Worm (Caenorhabditis elegans) whole organism, late embryonic: Measurements from ENCODE around the gene C16C10.1.
A peak's percentile ranks its signal among the peaks of the same experiment; 100 is the strongest.

ENCODE experiments used
- C38D4.7 ChIP-seq: fragments of 200-800 bp; sonication (Bioruptor generic); optimal IDR thresholded peaks from 2 replicates; lab custom pipeline; 2018; ENCODE audit warnings: mild to moderate bottlenecking, missing genetic modification characterization, moderate library complexity, missing compliant biosample characterization
- Y22D7AL.16 ChIP-seq: sonication (generic microtip); optimal IDR thresholded peaks from 2 replicates; lab custom pipeline; 2016; ENCODE audit warnings: missing genetic modification characterization, missing compliant biosample characterization
- ahr-1 ChIP-seq: sonication (generic microtip); optimal IDR thresholded peaks from 2 replicates; lab custom pipeline; 2016; ENCODE audit warnings: missing genetic modification characterization, missing compliant biosample characterization
- ceh-2 ChIP-seq: sonication (generic microtip); optimal IDR thresholded peaks from 2 replicates; lab custom pipeline; 2016; ENCODE audit warnings: missing genotype, missing genetic modification characterization, missing compliant biosample characterization
- ceh-22 ChIP-seq: sonication (generic microtip); optimal IDR thresholded peaks from 2 replicates; lab custom pipeline; 2017; ENCODE audit warnings: missing biosample characterization, missing genetic modification characterization
- ceh-30 ChIP-seq: fragments of 150-350 bp; optimal IDR thresholded peaks from 2 replicates; lab custom pipeline; 2014; ENCODE audit warnings: missing biosample characterization, missing genetic modification characterization
- ceh-31 ChIP-seq: sonication (generic microtip); optimal IDR thresholded peaks from 2 replicates; lab custom pipeline; 2016; ENCODE audit warnings: missing genetic modification characterization, missing compliant biosample characterization
- ceh-48 ChIP-seq: sonication (generic microtip); optimal IDR thresholded peaks from 2 replicates; lab custom pipeline; 2016; ENCODE audit warnings: missing genetic modification characterization, inconsistent platforms, missing compliant biosample characterization
- ceh-6 ChIP-seq: fragments of 200-800 bp; sonication (Bioruptor generic); optimal IDR thresholded peaks from 2 replicates; lab custom pipeline; 2018; ENCODE audit warnings: mild to moderate bottlenecking, missing genetic modification characterization, missing compliant biosample characterization
- ceh-9 ChIP-seq: sonication (generic microtip); optimal IDR thresholded peaks from 2 replicates; lab custom pipeline; 2016; ENCODE audit warnings: mild to moderate bottlenecking, missing genetic modification characterization, inconsistent platforms, missing compliant biosample characterization
- che-1 ChIP-seq: sonication (generic microtip); optimal IDR thresholded peaks from 2 replicates; lab custom pipeline; 2016; ENCODE audit warnings: mild to moderate bottlenecking, missing genetic modification characterization, missing compliant biosample characterization
- eyg-1 ChIP-seq: sonication (generic microtip); optimal IDR thresholded peaks from 2 replicates; lab custom pipeline; 2016; ENCODE audit warnings: missing genotype, missing genetic modification characterization, missing compliant biosample characterization
- fax-1 ChIP-seq: sonication (generic microtip); optimal IDR thresholded peaks from 2 replicates; lab custom pipeline; 2016; ENCODE audit warnings: missing genotype, missing genetic modification characterization, missing compliant biosample characterization
- fkh-10 ChIP-seq: fragments of 150-350 bp; optimal IDR thresholded peaks from 2 replicates; lab custom pipeline; 2014; ENCODE audit warnings: missing biosample characterization, missing genetic modification reagents, missing genetic modification characterization
- hlh-30 ChIP-seq: sonication (generic microtip); optimal IDR thresholded peaks from 2 replicates; lab custom pipeline; 2017; ENCODE audit warnings: antibody characterized with exemption, missing genetic modification characterization, missing compliant biosample characterization; ENCODE audit not compliant: insufficient read depth
- hlh-6 ChIP-seq: sonication (generic microtip); optimal IDR thresholded peaks from 2 replicates; lab custom pipeline; 2016; ENCODE audit warnings: missing genotype, missing genetic modification characterization, missing compliant biosample characterization
- lin-11 ChIP-seq: fragments of 200-800 bp; sonication (Bioruptor generic); optimal IDR thresholded peaks from 2 replicates; lab custom pipeline; 2018; ENCODE audit warnings: mild to moderate bottlenecking, missing genetic modification characterization, missing compliant biosample characterization
- madf-2 ChIP-seq: sonication (generic microtip); optimal IDR thresholded peaks from 2 replicates; lab custom pipeline; 2017; ENCODE audit warnings: missing genetic modification characterization, missing compliant biosample characterization
- mec-3 ChIP-seq: sonication (generic microtip); optimal IDR thresholded peaks from 2 replicates; lab custom pipeline; 2016; ENCODE audit warnings: borderline replicate concordance, missing genetic modification characterization, missing compliant biosample characterization
- nfya-1 ChIP-seq: sonication (generic microtip); optimal IDR thresholded peaks from 2 replicates; lab custom pipeline; 2017; ENCODE audit warnings: missing genetic modification characterization, mild to moderate bottlenecking, missing compliant biosample characterization, antibody characterized with exemption, moderate library complexity
- nhr-232 ChIP-seq: sonication (generic microtip); optimal IDR thresholded peaks from 2 replicates; lab custom pipeline; 2016; ENCODE audit warnings: missing genetic modification characterization, missing compliant biosample characterization
- npax-4 ChIP-seq: sonication (generic microtip); optimal IDR thresholded peaks from 2 replicates; lab custom pipeline; 2016; ENCODE audit warnings: missing genetic modification characterization, missing compliant biosample characterization
- pax-1 ChIP-seq: fragments of 150-350 bp; optimal IDR thresholded peaks from 2 replicates; lab custom pipeline; 2014; ENCODE audit warnings: missing biosample characterization, missing genetic modification characterization
- pha-2 ChIP-seq: sonication (generic microtip); optimal IDR thresholded peaks from 2 replicates; lab custom pipeline; 2017; ENCODE audit warnings: mild to moderate bottlenecking, missing genetic modification characterization, missing compliant biosample characterization
- sdc-2 ChIP-seq: sonication (generic microtip); optimal IDR thresholded peaks from 2 replicates; lab custom pipeline; 2016; ENCODE audit warnings: missing genotype, missing genetic modification characterization, missing compliant biosample characterization
- sox-4 ChIP-seq: sonication (generic microtip); optimal IDR thresholded peaks from 2 replicates; lab custom pipeline; 2017; ENCODE audit warnings: mild to moderate bottlenecking, missing genetic modification characterization, inconsistent platforms, missing compliant biosample characterization
- syd-9 ChIP-seq: sonication (generic microtip); optimal IDR thresholded peaks from 2 replicates; lab custom pipeline; 2016; ENCODE audit warnings: mild to moderate bottlenecking, missing genetic modification characterization, moderate library complexity, missing compliant biosample characterization
- tbx-2 ChIP-seq: sonication (generic microtip); optimal IDR thresholded peaks from 2 replicates; lab custom pipeline; 2016; ENCODE audit warnings: missing genetic modification characterization, missing compliant biosample characterization
- ttx-3 ChIP-seq: sonication (generic microtip); optimal IDR thresholded peaks from 2 replicates; lab custom pipeline; 2016; ENCODE audit warnings: missing genetic modification reagents, missing genetic modification characterization, missing compliant biosample characterization
- unc-42 ChIP-seq: sonication (generic microtip); optimal IDR thresholded peaks from 2 replicates; lab custom pipeline; 2016; ENCODE audit warnings: missing genotype, missing genetic modification characterization, missing compliant biosample characterization
- unc-55 ChIP-seq: sonication (generic microtip); optimal IDR thresholded peaks from 2 replicates; lab custom pipeline; 2017; ENCODE audit warnings: missing biosample characterization, missing genetic modification reagents, missing genetic modification characterization
- unc-86 ChIP-seq: sonication (generic microtip); optimal IDR thresholded peaks from 2 replicates; lab custom pipeline; 2016; ENCODE audit warnings: missing genetic modification characterization, missing compliant biosample characterization

The C16C10.1 gene

DNA sequence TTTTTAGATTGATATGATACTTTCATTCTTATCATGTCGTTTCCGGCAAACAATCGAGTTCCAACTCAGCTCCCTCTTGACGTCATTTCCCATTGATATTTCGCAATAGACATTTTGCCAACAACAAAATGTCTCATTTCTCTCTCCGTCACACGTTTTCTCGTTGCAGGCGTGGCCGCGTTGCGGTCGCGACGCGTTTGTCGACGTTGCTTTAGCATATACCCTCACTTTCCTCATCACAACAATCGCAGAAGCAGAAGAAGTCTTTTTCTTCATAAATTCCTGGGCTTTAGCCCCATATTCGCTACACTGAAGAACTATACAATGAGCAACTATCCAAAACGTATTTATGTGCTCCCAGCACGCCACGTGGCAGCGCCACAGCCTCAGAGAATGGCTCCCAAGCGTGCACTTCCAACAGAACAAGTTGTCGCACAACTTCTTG, 12.4 kb upstream of the C16C10.1 start, which contains the start of gene xbp-1 (continued):
- TF ChIP-seq pax-1 (tag; lab: Kevin White, UChicago) (peak; percentile 77), tbx-2 (peak; percentile 69), madf-2 (tag; lab: Kevin White, UChicago) (peak; percentile 22)

DNA sequence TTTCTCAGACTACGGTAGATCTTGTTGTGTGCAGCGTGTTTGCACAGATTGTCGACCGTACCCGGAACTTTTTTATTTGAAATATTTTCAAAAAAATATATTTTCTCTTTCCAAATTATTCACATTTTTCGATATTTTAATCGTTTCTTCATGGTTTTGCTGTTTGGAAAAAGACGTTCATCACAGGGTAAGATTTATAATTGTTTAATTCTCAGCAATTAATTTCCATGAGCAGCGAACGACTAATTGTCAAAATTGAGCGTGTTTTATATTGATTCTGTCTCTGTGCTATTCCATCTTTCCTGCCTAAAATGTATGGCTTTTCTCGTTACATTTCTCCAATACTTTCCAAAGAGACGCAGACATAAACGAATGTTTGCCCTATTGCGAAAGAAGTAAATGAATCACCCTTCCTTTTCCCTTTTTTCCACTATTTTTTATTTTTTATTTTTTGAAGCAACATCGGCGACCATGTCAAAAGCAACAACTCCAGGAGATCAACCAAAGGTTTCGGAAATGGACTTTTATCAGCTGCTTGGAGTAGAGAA, 9.9 kb upstream of the C16C10.1 start, which contains the start of gene dnj-16:
TSS of gene dnj-16 (plus strand) at position 51 of the 548 bp plus-strand sequence.
- TF ChIP-seq nfya-1 (tag; lab: Kevin White, UChicago) = peak; percentile 4
- peak; percentile 52 for TF ChIP-seq ceh-31 (tag; lab: Kevin White, UChicago)
- peak; percentile 58 for TF ChIP-seq unc-42 (tag; lab: Kevin White, UChicago)
- no peak for TF ChIP-seq hlh-6 (tag; lab: Kevin White, UChicago)
- TF ChIP-seq ceh-48 (tag; lab: Kevin White, UChicago) = peak; percentile 61
- peak; percentile 26 for TF ChIP-seq unc-55 (GFP tag; lab: Kevin White, UChicago)
- no peak for TF ChIP-seq ceh-6 (GFP tag; lab: Kevin White, UChicago)

DNA sequence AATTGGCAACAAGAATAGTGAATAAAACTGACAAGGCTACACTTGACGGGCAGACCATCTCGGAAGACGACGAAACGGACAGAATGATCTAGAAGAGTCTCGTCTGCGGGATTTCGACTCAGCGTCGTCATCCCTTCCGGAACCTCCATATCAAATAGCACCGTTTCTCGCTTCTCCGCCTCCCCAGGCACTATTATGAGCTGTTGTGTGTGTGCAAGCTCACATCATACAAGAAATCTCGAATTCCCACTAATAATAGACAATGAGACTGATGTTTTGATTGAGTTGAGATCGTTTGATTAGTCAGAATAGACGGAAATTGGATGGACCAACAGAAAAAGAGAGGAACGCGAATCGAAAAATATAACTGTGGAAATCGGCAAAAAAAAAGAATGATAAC, 9.0 kb upstream of the C16C10.1 start, which contains the start of gene spp-28:
TSS of gene spp-28 (minus strand) at position 101 of the 400 bp plus-strand sequence.
- TF ChIP-seq sdc-2 (no peak), sox-4 (tag; lab: Kevin White, UChicago) (no peak), pax-1 (tag; lab: Kevin White, UChicago) (no peak), tbx-2 (no peak), fax-1 (tag; lab: Kevin White, UChicago) (no peak), ttx-3 (tag; lab: Kevin White, UChicago) (no peak), npax-4 (tag; lab: Kevin White, UChicago) (no peak)

- TF ChIP-seq ceh-30 (tag; lab: Kevin White, UChicago) (no peak), ceh-22 (no peak), ceh-9 (no peak), ceh-6 (GFP tag; lab: Kevin White, UChicago) (no peak), lin-11 (tag; lab: Kevin White, UChicago) (no peak), C38D4.7 (GFP tag; lab: Kevin White, UChicago) (no peak), pha-2 (tag; lab: Kevin White, UChicago) (no peak), ceh-2 (tag; lab: Kevin White, UChicago) (no peak), syd-9 (tag; lab: Kevin White, UChicago) (no peak), Y22D7AL.16 (tag; lab: Kevin White, UChicago) (no peak), eyg-1 (tag; lab: Kevin White, UChicago) (no peak), ahr-1 (tag; lab: Kevin White, UChicago) (no peak), pax-1 (tag; lab: Kevin White, UChicago) (no peak), che-1 (no peak), tbx-2 (no peak), mec-3 (tag; lab: Kevin White, UChicago) (no peak), unc-86 (tag; lab: Kevin White, UChicago) (no peak), hlh-30 (tag; lab: Kevin White, UChicago) (no peak)
Measured at ce11 chrIII:4189602-4190001, 8.4 kb upstream of the C16C10.1 start.

ce11 chrIII:4187845-4188244, 6.6 kb upstream of the C16C10.1 start, which contains the start of gene R74.2:
R74.2 (plus strand) TSS chrIII:4188160.
- TF ChIP-seq ceh-6 (GFP tag; lab: Kevin White, UChicago) (no peak), mec-3 (tag; lab: Kevin White, UChicago) (no peak), nfya-1 (tag; lab: Kevin White, UChicago) (no peak), ceh-22 (no peak), fkh-10 (GFP tag; lab: Kevin White, UChicago) (no peak), nhr-232 (tag; lab: Kevin White, UChicago) (no peak)
